ENCODE assay signal across 1 fruit fly cellular context in genomic region chr3L:3983466-3983946, dm6.
TF ChIP-seq lines count a peak whose summit lies in the region.

TSS of gene scrt (plus strand) at chr3L:3983896.

TF ChIP-seq in whole organism, embryonic, 481 proteins besides CTCF, POLR2A, EP300 and RAD21 (continued from another document and continues in another):
- TF ChIP-seq Opbp (GFP tag; IDR thresholded peaks at IDR 0.05; lab: Robert Waterston, UW; ENCODE audit: partially characterized antibody) (0 out of 3 replicates have a peak, but pooled peaks have one; percentile 21), tin (GFP tag; optimal IDR thresholded peaks at IDR 0.05; lab: Kevin White, UChicago) (peak; percentile 9), NFAT (GFP tag; IDR thresholded peaks at IDR 0.05; lab: Robert Waterston, UW) (no peak), scrt (GFP tag; optimal IDR thresholded peaks at IDR 0.05; lab: Kevin White, UChicago) (peak; percentile 100), CG3838 (GFP tag; optimal IDR thresholded peaks at IDR 0.05; lab: Kevin White, UChicago) (no peak), CG9437 (GFP tag; optimal IDR thresholded peaks at IDR 0.05; lab: Kevin White, UChicago) (no peak), ATbp (GFP tag; optimal IDR thresholded peaks at IDR 0.05; lab: Kevin White, UChicago) (no peak), CG7372 (GFP tag; IDR thresholded peaks at IDR 0.05; lab: Robert Waterston, UW) (no peak), Med (GFP tag; lab: Kevin White, UChicago) (peak; percentile 62), CG6272 (GFP tag; IDR thresholded peaks at IDR 0.05; lab: Robert Waterston, UW) (no peak), ro (GFP tag; IDR thresholded peaks at IDR 0.05; lab: Robert Waterston, UW) (no peak), CG17328 (GFP tag; IDR thresholded peaks at IDR 0.05; lab: Robert Waterston, UW) (0 out of 2 replicates have a peak, but pooled peaks have one; percentile 33), zen (tag; optimal IDR thresholded peaks at IDR 0.05; lab: Kevin White, UChicago) (peak; percentile 95), ase (GFP tag; IDR thresholded peaks at IDR 0.05; lab: Robert Waterston, UW) (0 out of 3 replicates have a peak, but pooled peaks have one; percentile 29), CG11696 (GFP tag; IDR thresholded peaks at IDR 0.05; lab: Robert Waterston, UW) (no peak), zfh1 (GFP tag; IDR thresholded peaks at IDR 0.05; lab: Robert Waterston, UW) (peak; percentile 76), CG10274 (GFP tag; optimal IDR thresholded peaks at IDR 0.05; lab: Kevin White, UChicago) (no peak), B-H1 (GFP tag; IDR thresholded peaks at IDR 0.05; lab: Robert Waterston, UW) (no peak), CG9797 (GFP tag; optimal IDR thresholded peaks at IDR 0.05; lab: Kevin White, UChicago) (no peak), hth (optimal IDR thresholded peaks at IDR 0.05; lab: Kevin White, UChicago) (no peak), Dref (GFP tag; IDR thresholded peaks at IDR 0.05; lab: Robert Waterston, UW) (no peak), CG14965 (GFP tag; optimal IDR thresholded peaks at IDR 0.05; lab: Kevin White, UChicago; ENCODE audit: borderline replicate concordance) (no peak), CG11456 (GFP tag; IDR thresholded peaks at IDR 0.05; lab: Robert Waterston, UW) (no peak), sna (GFP tag; IDR thresholded peaks at IDR 0.05; lab: Robert Waterston, UW; ENCODE audit: partially characterized antibody) (peak; percentile 66), CG12236 (GFP tag; optimal IDR thresholded peaks at IDR 0.05; lab: Kevin White, UChicago) (no peak), bowl (GFP tag; IDR thresholded peaks at IDR 0.05; lab: Robert Waterston, UW) (no peak), Xrp1 (GFP tag; IDR thresholded peaks at IDR 0.05; lab: Robert Waterston, UW) (peak; percentile 80; the same call in 1 of the 2 replicates), Max (GFP tag; optimal IDR thresholded peaks at IDR 0.05; lab: Kevin White, UChicago) (peak; percentile 14), CG10147 (GFP tag; optimal IDR thresholded peaks at IDR 0.05; lab: Kevin White, UChicago) (peak; percentile 37), mam (GFP tag; optimal IDR thresholded peaks at IDR 0.05; lab: Kevin White, UChicago) (no peak), Kr (GFP tag; optimal IDR thresholded peaks at IDR 0.05; lab: Kevin White, UChicago) (no peak), Hmx (GFP tag; optimal IDR thresholded peaks at IDR 0.05; lab: Kevin White, UChicago) (no peak), Poxn (GFP tag; IDR thresholded peaks at IDR 0.05; lab: Robert Waterston, UW) (no peak), yki (optimal IDR thresholded peaks at IDR 0.05; lab: Kevin White, UChicago) (peak; percentile 51), lmd (GFP tag; IDR thresholded peaks at IDR 0.05; lab: Robert Waterston, UW) (peak; percentile 37; the same call in 1 of the 2 replicates), CG7928 (GFP tag; optimal IDR thresholded peaks at IDR 0.05; lab: Kevin White, UChicago) (no peak), CG17612 (GFP tag; IDR thresholded peaks at IDR 0.05; lab: Robert Waterston, UW) (no peak), caup (GFP tag; optimal IDR thresholded peaks at IDR 0.05; lab: Kevin White, UChicago; ENCODE audit: severe bottlenecking) (no peak), sens (GFP tag; lab: Kevin White, UChicago) (peak; percentile 90), cwo (GFP tag; optimal IDR thresholded peaks at IDR 0.05; lab: Kevin White, UChicago) (no peak), E2f1 (GFP tag; IDR thresholded peaks at IDR 0.05; lab: Robert Waterston, UW) (no peak), Hmr (GFP tag; optimal IDR thresholded peaks at IDR 0.05; lab: Kevin White, UChicago) (peak; percentile 66), CG15011 (GFP tag; optimal IDR thresholded peaks at IDR 0.05; lab: Kevin White, UChicago) (no peak), HLH4C (GFP tag; IDR thresholded peaks at IDR 0.05; lab: Robert Waterston, UW; ENCODE audit: partially characterized antibody) (peak; percentile 59), fru (optimal IDR thresholded peaks at IDR 0.05; lab: Kevin White, UChicago) (no peak), en (GFP tag; optimal IDR thresholded peaks at IDR 0.05; lab: Kevin White, UChicago) (no peak), sr (GFP tag; IDR thresholded peaks at IDR 0.05; lab: Robert Waterston, UW) (no peak), CG6254 (GFP tag; optimal IDR thresholded peaks at IDR 0.05; lab: Kevin White, UChicago) (peak; percentile 3), mirr (GFP tag; optimal IDR thresholded peaks at IDR 0.05; lab: Kevin White, UChicago) (no peak), fd102C (GFP tag; optimal IDR thresholded peaks at IDR 0.05; lab: Kevin White, UChicago) (peak; percentile 34), CG18262 (tag; optimal IDR thresholded peaks at IDR 0.05; lab: Kevin White, UChicago) (peak; percentile 62), Doc3 (GFP tag; IDR thresholded peaks at IDR 0.05; lab: Robert Waterston, UW; ENCODE audit: partially characterized antibody) (no peak), CG18476 (GFP tag; optimal IDR thresholded peaks at IDR 0.05; lab: Kevin White, UChicago) (no peak), Usf (GFP tag; optimal IDR thresholded peaks at IDR 0.05; lab: Kevin White, UChicago) (no peak), CG8944 (GFP tag; optimal IDR thresholded peaks at IDR 0.05; lab: Kevin White, UChicago) (no peak), CG4820 (GFP tag; optimal IDR thresholded peaks at IDR 0.05; lab: Kevin White, UChicago) (no peak), CG12744 (GFP tag; optimal IDR thresholded peaks at IDR 0.05; lab: Kevin White, UChicago) (no peak), CG15601 (tag; optimal IDR thresholded peaks at IDR 0.05; lab: Kevin White, UChicago) (peak; percentile 51), slou (GFP tag; optimal IDR thresholded peaks at IDR 0.05; lab: Kevin White, UChicago) (no peak), CG5180 (GFP tag; optimal IDR thresholded peaks at IDR 0.05; lab: Kevin White, UChicago) (peak; percentile 31), dysf (GFP tag; IDR thresholded peaks at IDR 0.05; lab: Robert Waterston, UW) (peak; percentile 71), slp2 (GFP tag; optimal IDR thresholded peaks at IDR 0.05; lab: Kevin White, UChicago) (no peak), aop (GFP tag; IDR thresholded peaks at IDR 0.05; lab: Robert Waterston, UW) (no peak), CG10462 (GFP tag; optimal IDR thresholded peaks at IDR 0.05; lab: Kevin White, UChicago) (no peak), CG4424 (GFP tag; optimal IDR thresholded peaks at IDR 0.05; lab: Kevin White, UChicago) (peak; percentile 2), CG12391 (tag; optimal IDR thresholded peaks at IDR 0.05; lab: Kevin White, UChicago) (peak; percentile 72), CG12769 (tag; optimal IDR thresholded peaks at IDR 0.05; lab: Kevin White, UChicago) (no peak), gsb-n (tag; optimal IDR thresholded peaks at IDR 0.05; lab: Kevin White, UChicago) (no peak), emc (GFP tag; optimal IDR thresholded peaks at IDR 0.05; lab: Kevin White, UChicago) (no peak), stc (GFP tag; IDR thresholded peaks at IDR 0.05; lab: Robert Waterston, UW) (no peak), gem (tag; optimal IDR thresholded peaks at IDR 0.05; lab: Kevin White, UChicago) (peak; percentile 86), Bteb2 (GFP tag; optimal IDR thresholded peaks at IDR 0.05; lab: Kevin White, UChicago) (no peak), stwl (tag; optimal IDR thresholded peaks at IDR 0.05; lab: Kevin White, UChicago) (no peak), CG16813 (GFP tag; IDR thresholded peaks at IDR 0.05; lab: Robert Waterston, UW; ENCODE audit: partially characterized antibody) (peak; percentile 68), Spps (tag; optimal IDR thresholded peaks at IDR 0.05; lab: Kevin White, UChicago) (no peak), CG2875 (GFP tag; optimal IDR thresholded peaks at IDR 0.05; lab: Kevin White, UChicago) (no peak), Asciz (GFP tag; optimal IDR thresholded peaks at IDR 0.05; lab: Kevin White, UChicago) (no peak), CG10543 (GFP tag; optimal IDR thresholded peaks at IDR 0.05; lab: Kevin White, UChicago) (peak; percentile 38), CG13287 (GFP tag; IDR thresholded peaks at IDR 0.05; lab: Robert Waterston, UW; ENCODE audit: partially characterized antibody) (peak; percentile 66), sim (GFP tag; IDR thresholded peaks at IDR 0.05; lab: Robert Waterston, UW) (no peak), CG13296 (GFP tag; optimal IDR thresholded peaks at IDR 0.05; lab: Kevin White, UChicago) (peak; percentile 9), BEAF-32 (GFP tag; optimal IDR thresholded peaks at IDR 0.05; lab: Kevin White, UChicago) (no peak), CG12104 (GFP tag; optimal IDR thresholded peaks at IDR 0.05; lab: Kevin White, UChicago) (no peak), shn (GFP tag; optimal IDR thresholded peaks at IDR 0.05; lab: Kevin White, UChicago) (peak; percentile 41), Dip3 (GFP tag; optimal IDR thresholded peaks at IDR 0.05; lab: Kevin White, UChicago) (peak; percentile 10), Mes4 (GFP tag; optimal IDR thresholded peaks at IDR 0.05; lab: Kevin White, UChicago) (no peak), CG17186 (GFP tag; optimal IDR thresholded peaks at IDR 0.05; lab: Kevin White, UChicago) (no peak), fd3F (GFP tag; optimal IDR thresholded peaks at IDR 0.05; lab: Kevin White, UChicago) (no peak), ham (GFP tag; IDR thresholded peaks at IDR 0.05; lab: Robert Waterston, UW) (no peak), usp (GFP tag; optimal IDR thresholded peaks at IDR 0.05; lab: Kevin White, UChicago) (no peak), gcm2 (GFP tag; optimal IDR thresholded peaks at IDR 0.05; lab: Kevin White, UChicago) (no peak), Awh (GFP tag; IDR thresholded peaks at IDR 0.05; lab: Robert Waterston, UW) (0 out of 2 replicates have a peak, but pooled peaks have one; percentile 24), CG7357 (GFP tag; IDR thresholded peaks at IDR 0.05; lab: Robert Waterston, UW) (no peak), tll (GFP tag; optimal IDR thresholded peaks at IDR 0.05; lab: Kevin White, UChicago) (peak in 1 of 2 experiments; percentile 50), CG33557 (GFP tag; optimal IDR thresholded peaks at IDR 0.05; lab: Kevin White, UChicago) (peak; percentile 27), trh (GFP tag; optimal IDR thresholded peaks at IDR 0.05; lab: Kevin White, UChicago) (no peak), Neu2 (GFP tag; optimal IDR thresholded peaks at IDR 0.05; lab: Kevin White, UChicago; ENCODE audit: borderline replicate concordance) (no peak), toy (GFP tag; IDR thresholded peaks at IDR 0.05; lab: Robert Waterston, UW) (no peak), pzg (GFP tag; optimal IDR thresholded peaks at IDR 0.05; lab: Kevin White, UChicago) (no peak), CG17568 (GFP tag; optimal IDR thresholded peaks at IDR 0.05; lab: Kevin White, UChicago) (no peak), inv (GFP tag; IDR thresholded peaks at IDR 0.05; lab: Robert Waterston, UW; ENCODE audit: partially characterized antibody) (peak; percentile 42), br (optimal IDR thresholded peaks at IDR 0.05; lab: Kevin White, UChicago) (no peak), Atf-2 (GFP tag; optimal IDR thresholded peaks at IDR 0.05; lab: Kevin White, UChicago) (no peak), CG11085 (GFP tag; IDR thresholded peaks at IDR 0.05; lab: Robert Waterston, UW) (no peak), chif (GFP tag; optimal IDR thresholded peaks at IDR 0.05; lab: Kevin White, UChicago) (peak; percentile 44 to 53), TFAM (GFP tag; optimal IDR thresholded peaks at IDR 0.05; lab: Kevin White, UChicago) (no peak), eyg (GFP tag; optimal IDR thresholded peaks at IDR 0.05; lab: Kevin White, UChicago) (no peak), wor (GFP tag; IDR thresholded peaks at IDR 0.05; lab: Robert Waterston, UW) (0 out of 2 replicates have a peak, but pooled peaks have one; percentile 17), al (GFP tag; IDR thresholded peaks at IDR 0.05; lab: Robert Waterston, UW) (no peak), CG31388 (GFP tag; optimal IDR thresholded peaks at IDR 0.05; lab: Kevin White, UChicago) (no peak), dan (GFP tag; IDR thresholded peaks at IDR 0.05; lab: Robert Waterston, UW) (no peak), CG3995 (GFP tag; optimal IDR thresholded peaks at IDR 0.05; lab: Kevin White, UChicago) (no peak), CG8924 (tag; optimal IDR thresholded peaks at IDR 0.05; lab: Kevin White, UChicago) (peak; percentile 76), CG3065 (GFP tag; optimal IDR thresholded peaks at IDR 0.05; lab: Kevin White, UChicago) (no peak), slbo (GFP tag; IDR thresholded peaks at IDR 0.05; lab: Robert Waterston, UW) (no peak), Bdp1 (GFP tag; optimal IDR thresholded peaks at IDR 0.05; lab: Kevin White, UChicago) (peak; percentile 21), CG6689 (GFP tag; IDR thresholded peaks at IDR 0.05; lab: Robert Waterston, UW) (no peak), CG10366 (GFP tag; IDR thresholded peaks at IDR 0.05; lab: Robert Waterston, UW) (peak; percentile 9; the same call in 1 of the 2 replicates), CG12219 (GFP tag; optimal IDR thresholded peaks at IDR 0.05; lab: Kevin White, UChicago) (peak; percentile 28), wdn (GFP tag; IDR thresholded peaks at IDR 0.05; lab: Robert Waterston, UW) (no peak), CG17361 (GFP tag; IDR thresholded peaks at IDR 0.05; lab: Robert Waterston, UW) (0 out of 3 replicates have a peak, but pooled peaks have one; percentile 44), h (optimal IDR thresholded peaks at IDR 0.05; lab: Kevin White, UChicago) (no peak), CG11247 (GFP tag; IDR thresholded peaks at IDR 0.05; lab: Robert Waterston, UW) (no peak), CG15479 (GFP tag; optimal IDR thresholded peaks at IDR 0.05; lab: Kevin White, UChicago) (no peak), CG34224 (GFP tag; IDR thresholded peaks at IDR 0.05; lab: Robert Waterston, UW; ENCODE audit: partially characterized antibody) (peak; percentile 42; the same call in 1 of the 3 replicates), nmo (GFP tag; optimal IDR thresholded peaks at IDR 0.05; lab: Kevin White, UChicago) (peak; percentile 51), Nf-YC (tag; optimal IDR thresholded peaks at IDR 0.05; lab: Kevin White, UChicago) (no peak), HLH54F (GFP tag; optimal IDR thresholded peaks at IDR 0.05; lab: Kevin White, UChicago) (peak; percentile 41), dimm (GFP tag; IDR thresholded peaks at IDR 0.05; lab: Robert Waterston, UW) (no peak), CG30431 (GFP tag; optimal IDR thresholded peaks at IDR 0.05; lab: Kevin White, UChicago) (peak; percentile 5), CG32532 (GFP tag; IDR thresholded peaks at IDR 0.05; lab: Robert Waterston, UW) (no peak), tap (tag; optimal IDR thresholded peaks at IDR 0.05; lab: Kevin White, UChicago) (no peak), HmgZ (tag; optimal IDR thresholded peaks at IDR 0.05; lab: Kevin White, UChicago) (peak; percentile 51), CG2678 (tag; optimal IDR thresholded peaks at IDR 0.05; lab: Kevin White, UChicago) (no peak), Dad (GFP tag; optimal IDR thresholded peaks at IDR 0.05; lab: Kevin White, UChicago) (peak; percentile 39)
